Worm (Caenorhabditis elegans) whole organism, mixed stage, embryonic: ENCODE data around the gene Y37E11AL.9.

Experiments
- M03D4.4 ChIP-seq: sonication (generic microtip); optimal IDR thresholded peaks from 2 replicates; lab custom pipeline; 2017; ENCODE audit warnings: mild to moderate bottlenecking, missing genetic modification characterization, missing compliant biosample characterization
- blmp-1 ChIP-seq: fragments of 150-350 bp; optimal IDR thresholded peaks from 2 replicates; lab custom pipeline; 2014; ENCODE audit warnings: missing biosample characterization, missing genetic modification characterization
- ceh-39 ChIP-seq: fragments of 150-350 bp; optimal IDR thresholded peaks from 2 replicates; lab custom pipeline; 2014; ENCODE audit warnings: missing biosample characterization, missing genetic modification characterization
- ceh-43 ChIP-seq: fragments of 200-800 bp; sonication (Bioruptor generic); optimal IDR thresholded peaks from 2 replicates; lab custom pipeline; 2018; ENCODE audit warnings: mild to moderate bottlenecking, missing genetic modification characterization, moderate library complexity, missing compliant biosample characterization
- ceh-83 ChIP-seq: fragments of 200-800 bp; sonication (Bioruptor generic); optimal IDR thresholded peaks from 2 replicates; lab custom pipeline; 2018; ENCODE audit warnings: mild to moderate bottlenecking, missing genetic modification characterization, missing compliant biosample characterization
- ces-1 ChIP-seq: fragments of 150-350 bp; optimal IDR thresholded peaks from 2 replicates; lab custom pipeline; 2014; ENCODE audit warnings: missing biosample characterization, missing genetic modification reagents, missing genetic modification characterization
- cnd-1 ChIP-seq: fragments of 200-800 bp; sonication (Bioruptor generic); optimal IDR thresholded peaks from 2 replicates; lab custom pipeline; 2018; ENCODE audit warnings: mild to moderate bottlenecking, missing genetic modification characterization, missing compliant biosample characterization
- elt-1 ChIP-seq: sonication (generic microtip); optimal IDR thresholded peaks from 2 replicates; lab custom pipeline; 2017; ENCODE audit warnings: missing genetic modification characterization, mild to moderate bottlenecking, missing compliant biosample characterization, antibody characterized with exemption, moderate library complexity, borderline replicate concordance; ENCODE audit not compliant: insufficient read depth
- elt-3 ChIP-seq: fragments of 150-350 bp; optimal IDR thresholded peaks from 2 replicates; lab custom pipeline; 2014; ENCODE audit warnings: missing biosample characterization, missing genetic modification characterization
- flh-1 ChIP-seq: fragments of 200-800 bp; sonication (Bioruptor generic); optimal IDR thresholded peaks from 2 replicates; lab custom pipeline; 2018; ENCODE audit warnings: mild to moderate bottlenecking, missing genetic modification characterization, moderate library complexity, missing compliant biosample characterization
- ham-2 ChIP-seq: fragments of 200-800 bp; sonication (Bioruptor generic); optimal IDR thresholded peaks from 2 replicates; lab custom pipeline; 2018; ENCODE audit warnings: mild to moderate bottlenecking, missing genetic modification characterization, missing compliant biosample characterization
- hlh-1 ChIP-seq: fragments of 150-350 bp; optimal IDR thresholded peaks from 2 replicates; lab custom pipeline; 2014; ENCODE audit warnings: missing biosample characterization, missing genetic modification reagents, missing genetic modification characterization
- lin-13 ChIP-seq: fragments of 150-350 bp; optimal IDR thresholded peaks from 2 replicates; lab custom pipeline; 2014; ENCODE audit warnings: missing biosample characterization, missing genetic modification characterization
- lin-32 ChIP-seq: fragments of 200-800 bp; sonication (Bioruptor generic); optimal IDR thresholded peaks from 2 replicates; lab custom pipeline; 2018; ENCODE audit warnings: mild to moderate bottlenecking, missing genetic modification characterization, missing compliant biosample characterization
- lsy-2 ChIP-seq: fragments of 150-350 bp; optimal IDR thresholded peaks from 2 replicates; lab custom pipeline; 2014; ENCODE audit warnings: missing biosample characterization, missing genetic modification characterization
- mep-1 ChIP-seq: fragments of 150-350 bp; optimal IDR thresholded peaks from 2 replicates; lab custom pipeline; 2017; ENCODE audit warnings: missing biosample characterization, missing genetic modification reagents, missing genetic modification characterization, inconsistent platforms
- nhr-12 ChIP-seq: fragments of 150-350 bp; optimal IDR thresholded peaks from 2 replicates; lab custom pipeline; 2014; ENCODE audit warnings: missing biosample characterization, missing genetic modification characterization
- nhr-2 ChIP-seq: fragments of 150-350 bp; optimal IDR thresholded peaks from 2 replicates; lab custom pipeline; 2014; ENCODE audit warnings: missing biosample characterization, missing genetic modification characterization
- nhr-237 ChIP-seq: fragments of 150-350 bp; optimal IDR thresholded peaks from 2 replicates; lab custom pipeline; 2014; ENCODE audit warnings: missing biosample characterization, missing genetic modification characterization
- nhr-28 ChIP-seq: fragments of 150-350 bp; optimal IDR thresholded peaks from 2 replicates; lab custom pipeline; 2014; ENCODE audit warnings: missing biosample characterization, missing genetic modification characterization
- nhr-76 ChIP-seq: sonication (generic microtip); optimal IDR thresholded peaks from 2 replicates; lab custom pipeline; 2017; ENCODE audit warnings: missing biosample characterization, missing genetic modification characterization
- sem-2 ChIP-seq: fragments of 200-800 bp; sonication (Bioruptor generic); optimal IDR thresholded peaks from 2 replicates; lab custom pipeline; 2018; ENCODE audit warnings: mild to moderate bottlenecking, missing genetic modification characterization, missing compliant biosample characterization
- snpc-4 ChIP-seq: fragments of 150-350 bp; optimal IDR thresholded peaks from 2 replicates; lab custom pipeline; 2014; ENCODE audit warnings: missing biosample characterization, missing genetic modification characterization
- sptf-1 ChIP-seq: sonication (generic microtip); optimal IDR thresholded peaks from 2 replicates; lab custom pipeline; 2017; ENCODE audit warnings: mild to moderate bottlenecking, missing genetic modification characterization, moderate library complexity, missing compliant biosample characterization
- tbx-8 ChIP-seq: fragments of 200-800 bp; sonication (Bioruptor generic); optimal IDR thresholded peaks from 2 replicates; lab custom pipeline; 2018; ENCODE audit warnings: mild to moderate bottlenecking, missing genetic modification characterization, moderate library complexity, missing compliant biosample characterization
- unc-39 ChIP-seq: fragments of 150-350 bp; optimal IDR thresholded peaks from 2 replicates; lab custom pipeline; 2014; ENCODE audit warnings: missing biosample characterization, missing genetic modification characterization
- zip-8 ChIP-seq: fragments of 150-350 bp; optimal IDR thresholded peaks from 2 replicates; lab custom pipeline; 2014; ENCODE audit warnings: missing biosample characterization, missing genetic modification characterization
- ztf-11 ChIP-seq: fragments of 150-350 bp; optimal IDR thresholded peaks from 2 replicates; lab custom pipeline; 2014; ENCODE audit warnings: missing biosample characterization, missing genetic modification characterization

Gene Y37E11AL.9

DNA sequence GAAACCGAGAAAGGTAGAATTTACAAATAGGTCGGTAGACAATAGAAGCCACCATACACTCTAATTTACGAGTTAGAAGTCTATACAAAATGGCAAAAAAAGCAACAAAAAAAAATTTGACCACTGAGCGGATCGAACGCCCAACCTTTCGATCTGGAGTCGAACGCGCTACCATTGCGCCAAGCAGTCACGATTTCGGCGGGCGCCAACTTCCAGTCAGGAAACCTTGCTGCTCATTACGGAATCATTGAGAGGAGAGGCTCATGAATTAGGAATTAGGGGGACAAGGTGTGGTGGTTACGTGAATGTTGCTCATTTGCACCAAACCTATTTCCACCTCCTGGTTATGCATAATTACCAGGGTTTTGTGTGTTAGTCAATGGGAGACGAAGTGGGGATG is 18.7 kb downstream of the Y37E11AL.9 start:
- TF ChIP-seq mep-1 (tag; lab: Kevin White, UChicago), result no peak
- TF ChIP-seq hlh-1 (tag; lab: Kevin White, UChicago), result no peak
- no peak for TF ChIP-seq nhr-28 (tag; lab: Kevin White, UChicago)
- no peak for TF ChIP-seq ces-1
- TF ChIP-seq ceh-83 (GFP tag; lab: Kevin White, UChicago), result no peak
- TF ChIP-seq ztf-11 (tag; lab: Kevin White, UChicago), result no peak
- no peak for TF ChIP-seq tbx-8
- TF ChIP-seq ceh-39, result no peak
- no peak for TF ChIP-seq nhr-2 (tag; lab: Kevin White, UChicago)
- TF ChIP-seq nhr-237 (tag; lab: Kevin White, UChicago), result no peak
- no peak for TF ChIP-seq sem-2 (GFP tag; lab: Kevin White, UChicago)
- TF ChIP-seq sptf-1, result no peak
- no peak for TF ChIP-seq lin-32 (GFP tag; lab: Kevin White, UChicago)
- no peak for TF ChIP-seq nhr-76 (tag; lab: Kevin White, UChicago)
- no peak for TF ChIP-seq nhr-12 (tag; lab: Kevin White, UChicago)

DNA sequence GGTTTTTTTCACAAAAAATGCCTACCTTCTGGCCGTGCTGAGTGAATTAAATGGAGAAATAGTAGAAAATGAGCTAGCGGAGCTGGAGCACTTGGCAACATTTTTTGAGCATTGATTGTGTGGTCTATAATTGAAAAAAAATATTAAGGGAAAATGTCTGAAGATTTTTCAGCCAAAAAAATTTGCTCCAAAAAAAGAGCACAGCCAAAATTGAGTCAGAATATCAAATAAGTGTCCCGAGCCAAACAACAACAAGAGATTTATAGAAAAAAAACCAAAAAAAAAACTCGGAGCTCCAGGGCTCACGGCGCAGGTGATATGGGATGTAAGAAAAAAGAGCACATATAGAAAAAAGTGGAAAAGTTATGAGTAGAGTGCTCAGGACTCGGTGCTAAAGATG is 31.9 kb downstream of the Y37E11AL.9 start, which contains the start of gene fmil-1:
fmil-1 (minus strand) TSS at position 101 of the 400 bp plus-strand sequence.
- no peak for TF ChIP-seq M03D4.4 (tag; lab: Kevin White, UChicago)
- no peak for TF ChIP-seq blmp-1 (tag; lab: Kevin White, UChicago)
- no peak for TF ChIP-seq hlh-1 (tag; lab: Kevin White, UChicago)
- no peak for TF ChIP-seq ces-1
- no peak for TF ChIP-seq elt-1 (tag; lab: Kevin White, UChicago)
- no peak for TF ChIP-seq unc-39 (tag; lab: Kevin White, UChicago)
- TF ChIP-seq tbx-8, result no peak
- TF ChIP-seq ham-2, result no peak
- no peak for TF ChIP-seq flh-1 (GFP tag; lab: Kevin White, UChicago)
- TF ChIP-seq zip-8 (tag; lab: Kevin White, UChicago), result no peak
- no peak for TF ChIP-seq elt-3
- TF ChIP-seq lin-13 (tag; lab: Kevin White, UChicago), result no peak

DNA sequence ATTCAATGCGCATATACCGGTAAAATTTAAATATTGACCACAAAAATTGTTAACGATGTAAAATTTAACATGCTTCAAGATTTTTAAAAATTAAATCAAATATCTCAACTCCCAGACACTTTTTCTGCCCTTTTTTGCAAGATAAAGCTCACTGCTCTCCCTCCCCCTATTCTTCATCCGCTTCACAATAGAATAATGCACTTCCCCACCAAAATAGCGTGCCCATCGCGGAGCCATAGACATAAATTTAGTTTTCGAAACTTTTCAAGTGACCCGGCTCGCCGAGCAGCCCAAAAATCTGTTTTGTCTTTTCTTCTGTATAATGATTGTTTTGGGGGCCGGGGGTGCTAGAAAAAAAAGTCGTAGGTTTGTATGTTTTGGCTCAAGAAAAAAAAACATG is 32.7 kb downstream of the Y37E11AL.9 start:
- TF ChIP-seq ces-1 (peak; percentile 86), ceh-83 (GFP tag; lab: Kevin White, UChicago) (no peak), snpc-4 (no peak)

DNA sequence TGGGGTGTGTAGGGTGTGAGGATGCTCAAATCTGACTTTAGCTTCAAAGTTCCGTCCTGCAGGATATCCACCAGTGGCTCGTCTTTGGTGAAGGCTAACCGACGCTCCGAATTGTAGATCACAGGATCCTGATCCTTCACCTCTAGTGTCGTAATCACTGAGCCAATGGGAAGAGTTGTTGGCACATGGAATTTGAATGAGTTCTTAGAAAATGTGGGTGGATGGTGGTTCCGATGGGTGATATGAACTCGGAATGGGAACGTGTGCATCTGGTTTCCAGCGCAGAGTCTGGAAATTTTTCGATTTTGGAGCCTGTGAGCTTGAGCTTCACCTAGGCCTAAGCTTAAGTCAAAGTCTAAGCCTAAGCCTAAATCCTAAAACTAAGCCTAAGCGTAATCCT is 33.9 kb downstream of the Y37E11AL.9 start:
- no peak for TF ChIP-seq ham-2
- TF ChIP-seq nhr-2 (tag; lab: Kevin White, UChicago), result no peak
- TF ChIP-seq sem-2 (GFP tag; lab: Kevin White, UChicago), result no peak
- no peak for TF ChIP-seq snpc-4
- TF ChIP-seq tbx-8, result no peak

DNA sequence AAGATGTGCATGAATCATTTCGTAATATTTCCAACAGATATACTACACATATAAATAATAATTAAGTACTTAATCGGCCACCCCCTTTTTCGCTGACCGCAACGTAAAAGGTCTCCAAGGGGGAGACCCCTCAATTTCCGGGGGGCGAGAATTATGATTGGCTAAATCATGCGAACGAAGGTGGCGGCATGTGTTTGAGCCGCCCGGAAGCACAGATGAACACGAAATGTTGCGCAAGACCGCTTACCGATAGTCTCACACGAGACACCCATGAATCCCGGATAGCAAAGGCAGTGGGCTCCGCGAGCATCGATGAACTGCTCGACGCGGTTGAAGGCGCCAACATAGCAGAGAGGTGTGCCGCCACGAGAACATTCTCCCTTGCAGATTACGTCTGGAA is 35.4 kb downstream of the Y37E11AL.9 start:
- no peak for TF ChIP-seq unc-39 (tag; lab: Kevin White, UChicago)
- TF ChIP-seq flh-1 (GFP tag; lab: Kevin White, UChicago), result no peak
- no peak for TF ChIP-seq lsy-2 (tag; lab: Kevin White, UChicago)
- peak; percentile 26 for TF ChIP-seq cnd-1
- no peak for TF ChIP-seq nhr-12 (tag; lab: Kevin White, UChicago)
- TF ChIP-seq, all 35 proteins: peak for 1

DNA sequence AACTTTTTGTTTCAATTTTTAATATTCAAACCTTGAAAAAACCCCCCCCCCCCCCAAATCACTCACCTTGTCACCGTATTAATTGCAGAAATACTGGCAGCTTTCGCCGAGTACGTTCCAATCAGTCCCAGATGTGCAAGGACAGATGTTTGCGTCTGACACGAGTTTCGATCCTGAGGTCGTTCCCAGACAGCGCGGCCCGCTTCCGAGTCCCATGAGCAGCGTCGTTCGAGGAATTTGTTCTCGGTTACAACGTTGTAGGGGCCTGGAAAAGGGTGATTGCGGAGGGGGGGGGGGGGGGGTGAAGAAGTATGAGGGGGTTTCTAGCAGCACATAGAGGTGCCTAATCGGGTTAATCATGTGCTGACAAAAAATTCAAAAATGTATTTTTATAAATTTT is 37.6 kb downstream of the Y37E11AL.9 start:
- no peak for TF ChIP-seq nhr-12 (tag; lab: Kevin White, UChicago)
- no peak for TF ChIP-seq cnd-1
- no peak for TF ChIP-seq ceh-83 (GFP tag; lab: Kevin White, UChicago)
- TF ChIP-seq ceh-43 (GFP tag; lab: Kevin White, UChicago), result no peak
- TF ChIP-seq ham-2, result no peak
- TF ChIP-seq hlh-1 (tag; lab: Kevin White, UChicago), result no peak
- no peak for TF ChIP-seq nhr-237 (tag; lab: Kevin White, UChicago)
- TF ChIP-seq ceh-39, result no peak

DNA sequence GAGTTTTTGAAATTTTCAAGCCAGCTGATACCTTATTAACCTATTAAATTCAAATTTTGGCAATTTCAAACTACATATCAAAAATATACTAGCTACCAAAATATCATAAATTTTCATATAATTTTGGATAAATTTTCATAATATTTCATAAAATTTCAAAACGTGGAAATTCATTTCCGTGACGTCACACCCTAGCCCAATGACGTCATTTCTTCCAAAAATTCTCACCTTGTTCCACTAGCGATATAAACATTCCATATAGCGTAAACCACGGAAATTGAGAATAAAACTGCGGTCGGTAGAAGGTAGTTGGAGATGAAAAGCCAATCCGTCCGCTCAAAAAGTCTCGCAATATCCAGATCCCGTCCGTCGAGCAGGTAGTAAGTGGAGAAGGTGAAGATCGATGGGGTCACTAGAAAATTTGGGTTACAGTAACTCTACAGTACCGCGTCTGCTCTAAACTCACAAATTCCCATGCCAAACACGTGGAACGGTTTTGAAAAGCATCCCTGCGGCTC is 39.3 kb downstream of the Y37E11AL.9 start:
- TF ChIP-seq tbx-8 (no peak), zip-8 (tag; lab: Kevin White, UChicago) (peak; percentile 94)
